Worm (Caenorhabditis elegans): Measurements from ENCODE around the gene F10C5.3.

F10C5.3 gene

DNA sequence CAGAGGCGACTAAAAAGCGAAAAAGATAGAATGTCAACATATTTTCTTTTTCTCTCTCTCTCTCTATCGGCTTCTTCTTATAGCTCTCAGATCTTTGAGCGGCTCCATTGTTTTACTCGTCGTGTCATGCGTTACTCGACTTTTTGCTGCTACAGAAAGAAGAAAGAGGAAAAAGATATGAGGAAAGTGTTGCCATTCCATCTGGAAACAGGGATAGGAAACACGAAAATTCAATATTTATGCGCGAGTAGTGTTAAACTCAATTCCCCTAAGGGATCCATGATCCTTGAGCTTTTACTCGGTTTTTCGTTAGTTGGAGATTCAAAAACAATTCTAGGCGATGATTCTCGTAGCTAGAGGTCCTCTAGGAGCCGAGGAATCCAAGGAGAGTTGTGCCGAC, 27.9 kb upstream of the F10C5.3 start:
- no peak for TF ChIP-seq ceh-16 (tag; optimal IDR thresholded peaks at IDR 0.05)
- TF ChIP-seq ztf-4 (tag; optimal IDR thresholded peaks at IDR 0.05) = no peak
- no peak for TF ChIP-seq nhr-67 (tag; optimal IDR thresholded peaks at IDR 0.05)
- no peak for TF ChIP-seq elt-2 (tag; optimal IDR thresholded peaks at IDR 0.05)
- no peak for TF ChIP-seq nhr-12 (tag; optimal IDR thresholded peaks at IDR 0.05)
- no peak for TF ChIP-seq pha-4 (tag; optimal IDR thresholded peaks at IDR 0.05)
- TF ChIP-seq elt-3 (tag; optimal IDR thresholded peaks at IDR 0.05) = no peak
- no peak for TF ChIP-seq nhr-23 (tag; optimal IDR thresholded peaks at IDR 0.05)
- TF ChIP-seq nhr-76 (tag; optimal IDR thresholded peaks at IDR 0.05) = no peak
- TF ChIP-seq mml-1 (tag; optimal IDR thresholded peaks at IDR 0.05) = no peak
- no peak for TF ChIP-seq nhr-25 (tag; optimal IDR thresholded peaks at IDR 0.05)

DNA sequence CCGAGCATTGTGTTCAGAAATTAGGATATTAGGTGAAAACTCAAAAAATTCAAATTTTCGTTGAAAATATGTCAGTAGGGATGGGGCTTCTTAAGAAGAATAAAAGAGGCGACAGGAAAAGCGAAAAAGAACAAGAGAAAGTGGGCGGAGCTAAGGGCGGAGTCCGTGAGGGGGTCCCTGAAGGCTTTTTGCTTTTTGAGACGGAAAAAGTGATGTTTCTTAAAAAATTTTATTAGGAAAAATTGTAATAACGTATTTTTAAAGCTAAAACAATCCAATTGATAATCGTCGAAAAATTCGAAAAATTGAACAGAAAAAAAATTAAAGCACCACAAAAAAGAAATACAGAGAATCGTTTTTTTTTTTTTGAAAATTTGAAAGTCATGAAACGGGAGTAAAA, 20.0 kb upstream of the F10C5.3 start, which contains the start of gene Y55B1BR.6:
TSS of gene Y55B1BR.6 (minus strand) at position 101 of the 400 bp plus-strand sequence.
- TF ChIP-seq lin-15B (tag; optimal IDR thresholded peaks at IDR 0.05) = no peak

DNA sequence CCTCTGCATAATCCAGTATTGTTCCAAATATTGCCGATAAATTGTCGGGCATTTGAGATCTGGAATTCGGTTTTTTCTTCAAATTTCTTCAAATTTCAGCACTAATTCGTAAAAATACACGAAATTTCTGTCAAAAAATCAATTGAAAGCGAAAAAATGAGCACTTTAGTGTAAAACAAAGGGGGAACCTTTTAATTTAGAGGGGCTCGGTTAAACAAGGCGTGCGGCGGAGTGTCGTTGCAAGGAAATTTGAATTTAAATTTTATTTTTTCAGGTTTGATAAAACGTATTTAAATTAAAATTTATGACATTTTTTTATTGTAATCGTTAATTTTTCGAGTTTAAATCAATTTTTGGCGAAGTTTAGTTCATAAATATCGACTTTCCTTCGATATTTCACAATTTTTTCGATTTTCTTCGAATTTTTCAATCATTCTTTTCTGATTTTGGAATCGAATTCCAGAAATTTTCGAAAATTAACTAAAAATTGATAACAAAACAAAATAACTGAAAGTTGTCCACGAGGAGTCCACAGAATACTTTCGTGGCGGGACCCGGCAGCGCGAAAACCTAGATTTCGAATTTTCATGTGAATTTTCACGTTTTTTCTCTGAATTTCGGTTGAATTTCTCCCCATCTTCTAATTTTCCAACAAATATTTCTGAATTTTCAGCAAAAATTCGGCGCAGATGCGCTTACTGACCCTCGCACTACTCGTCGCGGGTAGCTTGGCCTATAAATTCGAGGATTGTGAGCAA, 11.8 kb upstream of the F10C5.3 start, which contains the start of the genes magu-1 and nemp-1:
TSS of gene magu-1 (minus strand) at position 59 of the 758 bp plus-strand sequence.
TSS of gene nemp-1 (plus strand) at position 674 of the 758 bp plus-strand sequence.
- no peak for TF ChIP-seq elt-3 (tag; optimal IDR thresholded peaks at IDR 0.05)
- TF ChIP-seq lin-15B (tag; optimal IDR thresholded peaks at IDR 0.05) = peak; percentile 17
- no peak for TF ChIP-seq nhr-23 (tag; optimal IDR thresholded peaks at IDR 0.05)
- peak; percentile 8 for TF ChIP-seq pha-4 (tag; optimal IDR thresholded peaks at IDR 0.05)

DNA sequence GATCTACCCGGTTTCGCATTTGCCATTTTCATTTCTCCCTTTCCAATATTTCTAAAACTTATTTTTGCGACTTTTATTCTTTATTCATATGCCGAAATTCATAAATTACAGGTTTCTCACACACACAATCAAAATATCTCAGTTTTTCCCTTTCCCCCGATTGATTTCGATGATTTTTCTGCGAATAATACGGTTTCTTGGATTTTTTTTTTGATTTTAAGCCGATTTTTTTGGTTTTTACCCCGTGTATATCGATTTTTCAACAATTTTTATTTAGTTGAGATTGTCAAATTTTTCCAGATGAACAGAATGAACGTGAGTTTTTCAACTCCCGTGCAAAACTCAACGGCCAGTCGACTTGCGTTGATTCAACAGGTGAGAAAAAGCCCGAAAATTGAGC, 8.5 kb upstream of the F10C5.3 start, which contains the start of gene mat-3:
TSS of gene mat-3 (plus strand) at position 301 of the 400 bp plus-strand sequence.
- TF ChIP-seq eor-1 (tag; optimal IDR thresholded peaks at IDR 0.05) (no peak), nfya-1 (tag; optimal IDR thresholded peaks at IDR 0.05; ENCODE audit: insufficient read depth) (no peak), mml-1 (tag; optimal IDR thresholded peaks at IDR 0.05) (no peak), nhr-28 (tag; optimal IDR thresholded peaks at IDR 0.05) (no peak), nhr-12 (tag; optimal IDR thresholded peaks at IDR 0.05) (no peak), nhr-11 (tag; optimal IDR thresholded peaks at IDR 0.05) (no peak), nhr-43 (tag; optimal IDR thresholded peaks at IDR 0.05; ENCODE audit: poor library complexity, severe bottlenecking) (no peak), ceh-9 (tag; optimal IDR thresholded peaks at IDR 0.05) (no peak), ceh-28 (tag; optimal IDR thresholded peaks at IDR 0.05) (no peak), lin-39 (tag; optimal IDR thresholded peaks at IDR 0.05) (no peak), egl-27 (tag; optimal IDR thresholded peaks at IDR 0.05) (no peak), fos-1 (tag; optimal IDR thresholded peaks at IDR 0.05) (no peak)

DNA sequence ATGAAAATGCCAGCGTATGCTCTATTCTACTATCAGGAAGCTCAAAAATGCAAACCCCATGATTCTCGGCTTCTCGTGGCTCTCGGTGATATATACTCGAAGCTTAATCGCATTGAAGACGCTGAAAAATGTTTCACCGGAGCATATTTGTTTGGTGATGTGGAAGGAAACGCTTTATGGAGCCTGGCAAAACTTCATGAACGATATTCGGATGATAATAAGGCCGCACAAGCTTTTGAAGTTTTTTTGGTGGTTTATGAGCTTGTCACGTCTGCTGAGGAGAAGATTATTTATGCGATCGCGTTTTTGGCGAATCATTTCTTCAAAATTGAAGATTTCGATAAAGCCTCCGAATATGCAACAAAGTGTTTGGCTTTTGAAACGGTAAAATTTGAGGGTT, 2.4 kb upstream of the F10C5.3 start:
- TF ChIP-seq nhr-23 (tag; optimal IDR thresholded peaks at IDR 0.05) (no peak), ceh-9 (tag; optimal IDR thresholded peaks at IDR 0.05) (no peak), elt-3 (tag; optimal IDR thresholded peaks at IDR 0.05) (no peak), nhr-11 (tag; optimal IDR thresholded peaks at IDR 0.05) (no peak), unc-39 (tag; optimal IDR thresholded peaks at IDR 0.05) (no peak), nhr-237 (tag; optimal IDR thresholded peaks at IDR 0.05) (no peak), nhr-67 (tag; optimal IDR thresholded peaks at IDR 0.05) (no peak), elt-1 (tag; optimal IDR thresholded peaks at IDR 0.05) (no peak), daf-12 (tag; optimal IDR thresholded peaks at IDR 0.05) (no peak), unc-62 (GFP tag; optimal IDR thresholded peaks at IDR 0.05) (no peak), elt-2 (tag; optimal IDR thresholded peaks at IDR 0.05) (no peak), fkh-10 (GFP tag; optimal IDR thresholded peaks at IDR 0.05) (no peak), zag-1 (tag; optimal IDR thresholded peaks at IDR 0.05) (no peak), snpc-4 (tag; optimal IDR thresholded peaks at IDR 0.05) (no peak), ama-1 (optimal IDR thresholded peaks at IDR 0.05) (no peak)

ce11 chrIII:482739-483138, 929 bp upstream of the F10C5.3 start:
- TF ChIP-seq nhr-11 (tag; optimal IDR thresholded peaks at IDR 0.05) (peak; percentile 32), elt-1 (tag; optimal IDR thresholded peaks at IDR 0.05) (no peak), fkh-10 (GFP tag; optimal IDR thresholded peaks at IDR 0.05) (peak; percentile 9)
